Worm (Caenorhabditis elegans) whole organism, L4 larva: ENCODE data around the gene unc-2.
A peak's percentile ranks its signal among the peaks of the same experiment; 100 is the strongest.

ENCODE experiments used
- ceh-82 ChIP-seq: sonication (generic microtip); optimal IDR thresholded peaks from 2 replicates; lab custom pipeline; 2017; ENCODE audit warnings: missing biosample characterization, missing genetic modification characterization
- hlh-11 ChIP-seq: fragments of 200-800 bp; sonication (Bioruptor generic); optimal IDR thresholded peaks from 2 replicates; lab custom pipeline; 2018; ENCODE audit warnings: mild to moderate bottlenecking, missing genetic modification characterization, missing compliant biosample characterization
- madf-5 ChIP-seq, 2 experiments: fragments of 200-800 bp; sonication (Bioruptor generic); IDR thresholded peaks; 2 replicates each; pipeline ENCODE4 v1.3.6; 2022; ENCODE audit warnings: missing compliant biosample characterization in 2 of 2, missing genetic modification characterization in 2 of 2
- mdl-1 ChIP-seq, 2 experiments: fragments of 150-350 bp in 1 of 2; sonication (generic microtip) in 1 of 2; optimal IDR thresholded peaks; 2 replicates each; lab custom pipeline; 2014 to 2017; ENCODE audit warnings: missing biosample characterization in 2 of 2, missing genetic modification characterization in 2 of 2
- nhr-25 ChIP-seq: sonication (generic microtip); optimal IDR thresholded peaks from 2 replicates; lab custom pipeline; 2017; ENCODE audit warnings: missing genetic modification characterization, mild to moderate bottlenecking, missing compliant biosample characterization, antibody characterized with exemption, moderate library complexity, borderline replicate concordance; ENCODE audit not compliant: insufficient read depth
- pha-4 ChIP-seq, 2 experiments: fragments of 150-350 bp in 1 of 2; fragments of 200-800 bp in 1 of 2; sonication (Bioruptor generic) in 1 of 2; IDR thresholded peaks in 1 of 2; optimal IDR thresholded peaks in 1 of 2; 2 replicates each; pipeline versions ENCODE4 v1.3.6 to Lab custom; 2014 to 2022; ENCODE audit warnings: missing genetic modification characterization in 2 of 2, missing genetic modification reagents in 2 of 2, missing biosample characterization in 1 of 2, missing compliant biosample characterization in 1 of 2
- skn-1 ChIP-seq: fragments of 150-350 bp; optimal IDR thresholded peaks from 2 replicates; lab custom pipeline; 2014; ENCODE audit warnings: missing biosample characterization, missing genetic modification characterization
- snpc-4 ChIP-seq: fragments of 150-350 bp; optimal IDR thresholded peaks from 2 replicates; lab custom pipeline; 2014; ENCODE audit warnings: missing biosample characterization, missing genetic modification characterization
- unc-130 ChIP-seq: sonication (generic microtip); optimal IDR thresholded peaks from 2 replicates; lab custom pipeline; 2016; ENCODE audit warnings: missing genetic modification reagents, missing genetic modification characterization, missing compliant biosample characterization

DNA sequence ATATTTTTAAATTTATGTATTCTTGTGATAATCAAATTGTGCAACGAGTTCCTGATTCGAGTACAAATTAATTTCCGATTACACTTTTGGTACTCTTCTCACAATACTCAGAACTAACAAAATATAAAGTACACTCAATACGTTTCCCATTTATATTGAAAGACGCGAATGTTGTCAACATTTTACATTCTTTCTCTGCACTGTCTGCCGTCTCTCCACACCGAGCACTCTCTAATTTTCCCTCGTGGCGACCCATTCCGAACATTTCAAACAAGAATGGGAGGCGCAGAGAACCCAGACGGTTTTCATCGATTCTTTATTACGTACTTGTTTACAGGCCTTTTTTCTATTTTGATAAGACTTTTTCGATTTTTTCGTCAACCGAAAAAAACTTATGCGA lies 95.5 kb downstream of the unc-2 start, which contains the start of gene C09B7.2:
- no peak for TF ChIP-seq unc-130 (GFP tag; lab: Kevin White, UChicago)
- no peak for TF ChIP-seq snpc-4 (tag; lab: Kevin White, UChicago)
- TF ChIP-seq nhr-25 (tag; lab: Kevin White, UChicago), result no peak
- TF ChIP-seq hlh-11 (tag; lab: Kevin White, UChicago), result peak; percentile 93
- TF ChIP-seq madf-5 (GFP tag; IDR thresholded peaks at IDR 0.05; lab: Robert Waterston, UW), result no peak
- no peak for TF ChIP-seq ceh-82 (tag; lab: Kevin White, UChicago)
- no peak for TF ChIP-seq skn-1
- TF ChIP-seq mdl-1 (tag; optimal IDR thresholded peaks at IDR 0.05; lab: Kevin White, UChicago), result peak; percentile 91 to 98
- TF ChIP-seq pha-4 (GFP tag; IDR thresholded peaks at IDR 0.05; lab: Robert Waterston, UW), result peak; percentile 33; the same call in 1 of the 2 replicates
- TF ChIP-seq pha-4 (tag; optimal IDR thresholded peaks at IDR 0.05; lab: Kevin White, UChicago), result peak; percentile 80
